Worm (Caenorhabditis elegans) whole organism, late embryonic: ENCODE data around the gene F36H5.9.

ENCODE experiments used
- C08G9.2 ChIP-seq: sonication (generic microtip); optimal IDR thresholded peaks from 2 replicates; lab custom pipeline; 2016; ENCODE audit warnings: mild to moderate bottlenecking, missing genetic modification characterization, moderate library complexity, missing compliant biosample characterization
- K02D7.2 ChIP-seq: sonication (generic microtip); optimal IDR thresholded peaks from 2 replicates; lab custom pipeline; 2017; ENCODE audit warnings: mild to moderate bottlenecking, missing genetic modification characterization, missing compliant biosample characterization
- ama-1 ChIP-seq: fragments of 150-350 bp; optimal IDR thresholded peaks from 2 replicates; lab custom pipeline; 2014
- ceh-18 ChIP-seq: sonication (generic microtip); optimal IDR thresholded peaks from 2 replicates; lab custom pipeline; 2016; ENCODE audit warnings: missing genetic modification characterization, missing compliant biosample characterization
- ceh-19 ChIP-seq: fragments of 200-800 bp; sonication (Bioruptor generic); optimal IDR thresholded peaks from 2 replicates; lab custom pipeline; 2018; ENCODE audit warnings: mild to moderate bottlenecking, missing genetic modification characterization, missing compliant biosample characterization
- ceh-2 ChIP-seq: sonication (generic microtip); optimal IDR thresholded peaks from 2 replicates; lab custom pipeline; 2016; ENCODE audit warnings: missing genotype, missing genetic modification characterization, missing compliant biosample characterization
- ceh-24 ChIP-seq: sonication (generic microtip); optimal IDR thresholded peaks from 2 replicates; lab custom pipeline; 2016; ENCODE audit warnings: mild to moderate bottlenecking, missing genetic modification characterization, missing compliant biosample characterization
- ceh-9 ChIP-seq: sonication (generic microtip); optimal IDR thresholded peaks from 2 replicates; lab custom pipeline; 2016; ENCODE audit warnings: mild to moderate bottlenecking, missing genetic modification characterization, inconsistent platforms, missing compliant biosample characterization
- dmd-4 ChIP-seq: sonication (generic microtip); optimal IDR thresholded peaks from 2 replicates; lab custom pipeline; 2016; ENCODE audit warnings: borderline replicate concordance, missing genetic modification characterization, missing compliant biosample characterization
- elt-4 ChIP-seq: sonication (generic microtip); optimal IDR thresholded peaks from 2 replicates; lab custom pipeline; 2016; ENCODE audit warnings: missing genetic modification characterization, missing compliant biosample characterization
- fax-1 ChIP-seq: sonication (generic microtip); optimal IDR thresholded peaks from 2 replicates; lab custom pipeline; 2016; ENCODE audit warnings: missing genotype, missing genetic modification characterization, missing compliant biosample characterization
- fkh-6 ChIP-seq: sonication (generic microtip); optimal IDR thresholded peaks from 2 replicates; lab custom pipeline; 2016; ENCODE audit warnings: missing genetic modification characterization, missing compliant biosample characterization
- gmeb-2 ChIP-seq: sonication (generic microtip); optimal IDR thresholded peaks from 2 replicates; lab custom pipeline; 2016; ENCODE audit warnings: missing genetic modification characterization, inconsistent platforms, missing compliant biosample characterization
- hlh-13 ChIP-seq: fragments of 200-800 bp; sonication (Bioruptor generic); optimal IDR thresholded peaks from 2 replicates; lab custom pipeline; 2018; ENCODE audit warnings: mild to moderate bottlenecking, missing genetic modification characterization, missing compliant biosample characterization
- lim-6 ChIP-seq: sonication (generic microtip); optimal IDR thresholded peaks from 2 replicates; lab custom pipeline; 2016; ENCODE audit warnings: missing genetic modification characterization, missing compliant biosample characterization
- lin-11 ChIP-seq: fragments of 200-800 bp; sonication (Bioruptor generic); optimal IDR thresholded peaks from 2 replicates; lab custom pipeline; 2018; ENCODE audit warnings: mild to moderate bottlenecking, missing genetic modification characterization, missing compliant biosample characterization
- mec-3 ChIP-seq: sonication (generic microtip); optimal IDR thresholded peaks from 2 replicates; lab custom pipeline; 2016; ENCODE audit warnings: borderline replicate concordance, missing genetic modification characterization, missing compliant biosample characterization
- nfya-1 ChIP-seq: sonication (generic microtip); optimal IDR thresholded peaks from 2 replicates; lab custom pipeline; 2017; ENCODE audit warnings: missing genetic modification characterization, mild to moderate bottlenecking, missing compliant biosample characterization, antibody characterized with exemption, moderate library complexity
- nhr-232 ChIP-seq: sonication (generic microtip); optimal IDR thresholded peaks from 2 replicates; lab custom pipeline; 2016; ENCODE audit warnings: missing genetic modification characterization, missing compliant biosample characterization
- npax-4 ChIP-seq: sonication (generic microtip); optimal IDR thresholded peaks from 2 replicates; lab custom pipeline; 2016; ENCODE audit warnings: missing genetic modification characterization, missing compliant biosample characterization
- odd-2 ChIP-seq: sonication (generic microtip); optimal IDR thresholded peaks from 2 replicates; lab custom pipeline; 2017; ENCODE audit warnings: antibody characterized with exemption, mild to moderate bottlenecking, missing genetic modification characterization, missing compliant biosample characterization
- pat-9 ChIP-seq: fragments of 200-800 bp; sonication (Bioruptor generic); optimal IDR thresholded peaks from 2 replicates; lab custom pipeline; 2018; ENCODE audit warnings: mild to moderate bottlenecking, missing genetic modification characterization, moderate library complexity, missing compliant biosample characterization
- pax-1 ChIP-seq: fragments of 150-350 bp; optimal IDR thresholded peaks from 2 replicates; lab custom pipeline; 2014; ENCODE audit warnings: missing biosample characterization, missing genetic modification characterization
- pha-2 ChIP-seq: sonication (generic microtip); optimal IDR thresholded peaks from 2 replicates; lab custom pipeline; 2017; ENCODE audit warnings: mild to moderate bottlenecking, missing genetic modification characterization, missing compliant biosample characterization
- pha-4 ChIP-seq: fragments of 150-350 bp; optimal IDR thresholded peaks from 2 replicates; lab custom pipeline; 2018; ENCODE audit warnings: missing biosample characterization, missing genetic modification reagents, missing genetic modification characterization
- pqm-1 ChIP-seq: sonication (generic microtip); optimal IDR thresholded peaks from 2 replicates; lab custom pipeline; 2016; ENCODE audit warnings: missing genetic modification characterization, missing compliant biosample characterization
- ref-2 ChIP-seq: sonication (generic microtip); optimal IDR thresholded peaks from 2 replicates; lab custom pipeline; 2016; ENCODE audit warnings: missing genetic modification characterization, missing compliant biosample characterization
- rnt-1 ChIP-seq: sonication (generic microtip); optimal IDR thresholded peaks from 2 replicates; lab custom pipeline; 2016; ENCODE audit warnings: missing genetic modification characterization, missing compliant biosample characterization
- sdc-2 ChIP-seq: sonication (generic microtip); optimal IDR thresholded peaks from 2 replicates; lab custom pipeline; 2016; ENCODE audit warnings: missing genotype, missing genetic modification characterization, missing compliant biosample characterization
- sox-4 ChIP-seq: sonication (generic microtip); optimal IDR thresholded peaks from 2 replicates; lab custom pipeline; 2017; ENCODE audit warnings: mild to moderate bottlenecking, missing genetic modification characterization, inconsistent platforms, missing compliant biosample characterization
- unc-55 ChIP-seq: sonication (generic microtip); optimal IDR thresholded peaks from 2 replicates; lab custom pipeline; 2017; ENCODE audit warnings: missing biosample characterization, missing genetic modification reagents, missing genetic modification characterization
- unc-86 ChIP-seq: sonication (generic microtip); optimal IDR thresholded peaks from 2 replicates; lab custom pipeline; 2016; ENCODE audit warnings: missing genetic modification characterization, missing compliant biosample characterization
- zip-5 ChIP-seq: sonication (generic microtip); optimal IDR thresholded peaks from 2 replicates; lab custom pipeline; 2016; ENCODE audit warnings: missing genetic modification characterization, missing compliant biosample characterization

Gene F36H5.9

ce11 chrII:1757033-1757432 is 4.1 kb upstream of the F36H5.9 start, which contains the start of gene F36H5.10:
F36H5.10 (plus strand) TSS chrII:1757333.
- TF ChIP-seq npax-4 (no peak), nfya-1 (no peak), rnt-1 (no peak), ama-1 (no peak), mec-3 (tag; lab: Kevin White, UChicago) (no peak)

DNA sequence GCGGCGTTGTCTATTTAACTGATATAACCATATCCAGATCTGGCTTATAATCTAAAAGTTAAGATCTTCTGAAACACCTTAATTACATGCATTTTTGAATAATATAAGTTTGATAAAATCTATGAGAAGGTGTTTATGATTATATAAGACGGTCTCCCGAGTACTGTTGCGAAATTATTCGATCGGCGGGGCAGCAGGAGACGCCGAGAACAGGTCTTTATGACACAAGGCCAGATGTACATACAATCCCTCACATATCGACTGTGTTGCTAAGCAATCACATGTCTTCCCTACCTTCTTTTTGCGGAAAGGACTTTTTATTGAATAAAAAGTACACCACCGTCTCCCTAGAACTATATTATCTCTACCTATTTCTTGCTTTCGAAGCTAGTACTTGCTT is 3.7 kb upstream of the F36H5.9 start, which contains the start of gene fbxb-53:
Gene fbxb-53, plus strand, starts transcription at position 301 of the 400 bp plus-strand sequence.
- TF ChIP-seq rnt-1 (no peak), lin-11 (no peak), unc-86 (tag; lab: Kevin White, UChicago) (no peak), pax-1 (tag; lab: Kevin White, UChicago) (no peak), unc-55 (GFP tag; lab: Kevin White, UChicago) (no peak), nfya-1 (no peak), pha-2 (tag; lab: Kevin White, UChicago) (no peak)

DNA sequence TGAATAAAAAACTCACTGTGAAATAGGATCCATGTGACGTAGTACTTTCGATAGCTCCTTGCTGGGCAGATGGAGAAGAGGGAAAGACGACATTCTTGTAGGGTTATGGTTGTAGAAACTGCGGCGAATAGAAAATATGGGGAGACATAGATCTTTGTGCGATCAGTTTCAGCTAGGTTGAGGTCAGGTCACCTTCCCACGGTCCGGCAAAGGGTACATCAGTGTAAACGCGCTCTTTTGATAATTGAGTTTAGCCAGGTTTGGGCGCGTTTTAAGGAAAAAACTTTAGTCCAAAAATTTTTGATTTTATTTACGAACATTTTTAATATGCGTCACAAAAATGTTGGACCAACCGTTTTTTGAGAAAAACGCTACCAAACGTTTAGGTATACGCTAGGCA is 3.2 kb upstream of the F36H5.9 start, which contains the start of gene F36H5.17:
Gene F36H5.17, minus strand, starts transcription at position 101 of the 400 bp plus-strand sequence.
- TF ChIP-seq ceh-9 (tag; lab: Kevin White, UChicago) (no peak), K02D7.2 (tag; lab: Kevin White, UChicago) (no peak), fkh-6 (tag; lab: Kevin White, UChicago) (no peak), dmd-4 (no peak), mec-3 (tag; lab: Kevin White, UChicago) (no peak)

ce11 chrII:1750413-1750812 is 2.5 kb downstream of the F36H5.9 start, which contains the start of the genes F36H5.13 and F36H5.8:
F36H5.13 (minus strand) TSS chrII:1750513.
F36H5.8 (minus strand) TSS chrII:1750686.
- TF ChIP-seq K02D7.2 (tag; lab: Kevin White, UChicago) (no peak), nfya-1 (no peak), unc-86 (tag; lab: Kevin White, UChicago) (no peak), pqm-1 (tag; lab: Kevin White, UChicago) (no peak), ceh-18 (tag; lab: Kevin White, UChicago) (no peak), sox-4 (tag; lab: Kevin White, UChicago) (no peak), ceh-2 (tag; lab: Kevin White, UChicago) (no peak), ceh-19 (GFP tag; lab: Kevin White, UChicago) (no peak), pha-2 (tag; lab: Kevin White, UChicago) (no peak), zip-5 (tag; lab: Kevin White, UChicago) (no peak), lim-6 (tag; lab: Kevin White, UChicago) (no peak), fax-1 (tag; lab: Kevin White, UChicago) (no peak), ceh-24 (no peak), ref-2 (no peak)

DNA sequence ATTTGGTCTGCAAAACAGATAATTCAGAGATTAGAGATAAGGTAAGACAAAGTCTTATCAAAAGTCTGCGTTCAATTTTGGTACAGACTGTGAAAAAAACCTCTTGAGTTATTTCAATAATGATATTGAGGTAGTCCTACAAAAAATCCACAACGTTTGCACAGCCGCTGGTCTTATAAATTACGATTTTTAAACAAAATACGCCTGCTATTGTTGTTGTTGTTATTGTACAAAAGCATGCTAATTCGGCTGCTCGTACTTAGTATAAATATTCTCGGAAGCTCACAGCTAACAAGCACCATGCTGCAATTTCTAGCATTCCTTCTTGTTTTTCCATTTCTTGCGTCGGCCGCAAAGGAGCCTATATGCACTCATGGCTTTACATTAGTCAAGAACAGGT is 8.7 kb downstream of the F36H5.9 start, which contains the start of gene clec-19:
Gene clec-19, plus strand, starts transcription at position 301 of the 400 bp plus-strand sequence.
- no peak for TF ChIP-seq pha-4 (tag; lab: Kevin White, UChicago)
- TF ChIP-seq pat-9, result no peak
- no peak for TF ChIP-seq elt-4
- TF ChIP-seq pqm-1 (tag; lab: Kevin White, UChicago), result no peak
- TF ChIP-seq npax-4, result no peak

DNA sequence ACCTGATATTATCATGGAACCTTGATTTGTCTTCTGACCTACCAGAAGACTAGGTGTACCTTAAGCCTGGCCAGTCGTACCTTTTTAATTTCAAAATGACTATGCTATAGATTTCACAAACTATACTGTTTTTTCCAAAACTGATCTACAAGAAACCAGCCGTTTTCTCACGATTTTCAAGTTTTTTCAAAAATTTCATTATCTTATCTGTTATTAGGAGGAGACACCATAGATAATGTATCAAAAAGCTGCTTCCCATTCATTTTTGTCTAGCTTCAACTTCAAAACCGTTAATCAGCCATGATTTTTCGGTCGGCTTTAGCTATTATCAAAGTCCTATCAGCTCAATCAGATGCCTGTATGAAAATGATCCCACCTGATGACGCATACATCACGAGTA is 10.4 kb downstream of the F36H5.9 start, which contains the start of gene F36H5.12:
Gene F36H5.12, plus strand, starts transcription at position 301 of the 400 bp plus-strand sequence.
- TF ChIP-seq sdc-2 (no peak), ceh-19 (GFP tag; lab: Kevin White, UChicago) (no peak), hlh-13 (GFP tag; lab: Kevin White, UChicago) (no peak), gmeb-2 (no peak)
- TF ChIP-seq, all 69 proteins: peak for 0

DNA sequence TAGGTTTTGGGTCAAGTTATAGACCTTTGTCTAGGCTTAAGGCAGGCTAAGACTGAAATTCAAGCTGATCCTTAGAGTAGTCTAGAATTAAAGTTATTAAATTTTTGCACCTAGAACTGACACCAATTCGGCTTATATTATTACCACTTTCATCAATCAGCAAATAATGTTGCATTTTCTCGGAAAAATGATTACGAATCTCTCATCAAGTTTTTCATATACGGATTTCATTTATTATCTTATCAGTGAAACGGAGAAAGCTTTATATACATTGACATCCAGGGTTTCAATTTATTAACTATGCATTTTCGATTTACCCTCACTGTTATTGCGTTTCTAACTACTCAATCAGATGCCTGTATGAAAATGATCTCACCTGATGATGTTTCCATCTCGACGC is 11.6 kb downstream of the F36H5.9 start, which contains the start of gene K07G6.1:
Gene K07G6.1, plus strand, starts transcription at position 301 of the 400 bp plus-strand sequence.
- no peak for TF ChIP-seq unc-86 (tag; lab: Kevin White, UChicago)
- no peak for TF ChIP-seq nhr-232
- TF ChIP-seq C08G9.2 (tag; lab: Kevin White, UChicago), result no peak
- TF ChIP-seq ama-1, result no peak
- no peak for TF ChIP-seq pqm-1 (tag; lab: Kevin White, UChicago)
- no peak for TF ChIP-seq odd-2 (tag; lab: Kevin White, UChicago)
